Worm (Caenorhabditis elegans): ENCODE data around the gene T24H10.4.

DNA sequence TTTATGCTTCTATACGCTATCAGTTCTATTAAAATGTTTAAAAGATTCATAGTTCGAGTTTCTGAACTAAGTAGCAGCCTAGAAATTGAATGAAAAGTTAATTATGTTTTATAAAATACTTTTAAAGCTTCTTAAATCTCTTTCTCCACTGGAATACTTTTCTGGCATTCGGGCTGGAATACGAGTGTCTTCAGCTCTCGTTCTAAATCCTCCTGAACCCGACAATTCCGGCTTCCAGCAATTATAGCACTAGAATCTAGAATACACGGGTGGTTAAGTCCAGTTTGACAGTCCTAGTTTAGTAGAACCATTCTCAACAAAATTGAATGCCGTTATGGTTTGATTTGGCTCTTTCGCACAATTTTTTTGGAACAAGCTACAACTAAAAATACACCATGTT is 23.0 kb downstream of the T24H10.4 start:
- TF ChIP-seq dao-5 (tag; optimal IDR thresholded peaks at IDR 0.05) (no peak), him-1 (tag; optimal IDR thresholded peaks at IDR 0.05) (no peak), W03F9.2 (tag; optimal IDR thresholded peaks at IDR 0.05) (no peak)
